Worm (Caenorhabditis elegans) whole organism, midembryonic: ENCODE results near the gene K06A4.6.

Experiments
- T22C8.4 ChIP-seq: fragments of 200-800 bp; sonication (Bioruptor generic); IDR thresholded peaks from 2 replicates; pipeline ENCODE4 v1.3.6; 2022; ENCODE audit warnings: missing genetic modification characterization, missing compliant biosample characterization
- cog-1 ChIP-seq: sonication (generic microtip); optimal IDR thresholded peaks from 2 replicates; lab custom pipeline; 2016; ENCODE audit warnings: missing genetic modification characterization, missing compliant biosample characterization
- flt-1 ChIP-seq: fragments of 200-800 bp; sonication (Bioruptor generic); IDR thresholded peaks from 2 replicates; pipeline ENCODE4 v1.3.6; 2022; ENCODE audit warnings: missing genetic modification characterization, missing compliant biosample characterization
- klf-2 ChIP-seq: fragments of 200-800 bp; sonication (Bioruptor generic); conservative IDR thresholded peaks from 2 replicates; pipeline ENCODE4 v1.3.6; 2022; ENCODE audit warnings: missing genetic modification reagents, missing genetic modification characterization, missing compliant biosample characterization
- med-1 ChIP-seq: sonication (generic microtip); optimal IDR thresholded peaks from 2 replicates; lab custom pipeline; 2017; ENCODE audit warnings: missing genetic modification characterization, mild to moderate bottlenecking, missing compliant biosample characterization, antibody characterized with exemption, missing genetic modification reagents; ENCODE audit not compliant: insufficient read depth
- ref-1 ChIP-seq: fragments of 200-800 bp; sonication (Bioruptor generic); conservative IDR thresholded peaks from 2 replicates; pipeline ENCODE4 v1.3.6; 2022; ENCODE audit warnings: missing genetic modification reagents, missing genetic modification characterization, missing compliant biosample characterization
- ztf-23 ChIP-seq: fragments of 200-800 bp; sonication (Bioruptor generic); IDR thresholded peaks from 2 replicates; pipeline ENCODE4 v1.3.6; 2022; ENCODE audit warnings: missing genetic modification reagents, missing genetic modification characterization, missing compliant biosample characterization
- ztf-29 ChIP-seq: fragments of 200-800 bp; sonication (Bioruptor generic); IDR thresholded peaks from 2 replicates; pipeline ENCODE4 v1.3.6; 2022; ENCODE audit warnings: missing genetic modification reagents, missing genetic modification characterization, missing compliant biosample characterization

The K06A4.6 gene

ce11 chrV:9441046-9441445 lies 39.4 kb downstream of the K06A4.6 start:
- TF ChIP-seq flt-1 (GFP tag; lab: Robert Waterston, UW) (no peak), klf-2 (GFP tag; lab: Robert Waterston, UW) (no peak), med-1 (GFP tag; lab: Kevin White, UChicago) (no peak), ztf-29 (no peak), ztf-23 (GFP tag; lab: Robert Waterston, UW) (no peak), ref-1 (GFP tag; lab: Robert Waterston, UW) (no peak), T22C8.4 (GFP tag; lab: Robert Waterston, UW) (no peak), cog-1 (tag; lab: Kevin White, UChicago) (no peak)

ce11 chrV:9440003-9440319 lies 40.5 kb downstream of the K06A4.6 start:
- TF ChIP-seq klf-2 (GFP tag; lab: Robert Waterston, UW): no peak
- TF ChIP-seq T22C8.4 (GFP tag; lab: Robert Waterston, UW): no peak
- no peak for TF ChIP-seq ztf-23 (GFP tag; lab: Robert Waterston, UW)
- no peak for TF ChIP-seq med-1 (GFP tag; lab: Kevin White, UChicago)
- TF ChIP-seq flt-1 (GFP tag; lab: Robert Waterston, UW): no peak
- TF ChIP-seq ref-1 (GFP tag; lab: Robert Waterston, UW): no peak

- TF ChIP-seq ztf-23 (GFP tag; lab: Robert Waterston, UW) (peak; percentile 52; the same call in 1 of the 2 replicates), flt-1 (GFP tag; lab: Robert Waterston, UW) (peak; percentile 55; the same call in 1 of the 2 replicates)
Measured at ce11 chrV:9439315-9440002, 41.0 kb downstream of the K06A4.6 start, which contains the start of gene Y54B9A.1. Y54B9A.1 (minus strand) TSS chrV:9439549.
